Worm (Caenorhabditis elegans) whole organism, L4/young adult: ENCODE measurements around the gene sre-35.

Experiments used
- W03F9.2 ChIP-seq: fragments of 150-350 bp; optimal IDR thresholded peaks from 2 replicates; lab custom pipeline; 2014; ENCODE audit warnings: missing biosample characterization, missing genetic modification characterization
- dao-5 ChIP-seq: sonication (generic microtip); optimal IDR thresholded peaks from 2 replicates; lab custom pipeline; 2016; ENCODE audit warnings: missing genotype, missing genetic modification characterization, moderate library complexity, missing compliant biosample characterization
- him-1 ChIP-seq: sonication (generic microtip); optimal IDR thresholded peaks from 2 replicates; lab custom pipeline; 2016; ENCODE audit warnings: missing genotype, missing genetic modification reagents, missing genetic modification characterization, missing compliant biosample characterization

sre-35 gene

DNA sequence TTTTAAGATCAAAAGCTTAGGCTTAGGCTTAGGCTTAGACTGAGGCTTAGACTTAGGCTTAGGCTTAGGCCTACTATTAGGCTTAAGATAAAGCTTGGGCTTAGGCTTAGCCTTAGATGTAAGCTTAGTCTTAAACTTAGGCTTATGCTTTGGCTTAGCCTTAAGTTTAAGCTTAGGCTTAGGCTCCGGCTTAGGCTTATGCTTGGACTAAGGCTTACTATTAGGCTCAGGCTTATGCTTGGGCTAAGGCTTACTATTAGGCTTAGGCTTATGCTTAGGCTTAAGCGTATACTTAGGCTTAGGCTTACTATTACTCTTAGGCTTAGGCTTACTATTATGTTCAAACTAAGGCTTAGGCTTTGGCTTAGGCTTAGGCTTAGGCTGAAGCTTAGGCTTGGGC, 15.9 kb downstream of the sre-35 start:
- TF ChIP-seq W03F9.2 (no peak), dao-5 (tag; lab: Kevin White, UChicago) (no peak), him-1 (tag; lab: Kevin White, UChicago) (no peak)

- no peak for TF ChIP-seq W03F9.2
- no peak for TF ChIP-seq dao-5 (tag; lab: Kevin White, UChicago)
- no peak for TF ChIP-seq him-1 (tag; lab: Kevin White, UChicago)
Observed at ce11 chrII:12435202-12435872, 17.3 kb downstream of the sre-35 start.

ce11 chrII:12432356-12432755, 20.3 kb downstream of the sre-35 start, which contains the start of gene dct-12:
TSS of gene dct-12 (minus strand) at chrII:12432456.
- TF ChIP-seq him-1 (tag; lab: Kevin White, UChicago) (no peak), W03F9.2 (no peak), dao-5 (tag; lab: Kevin White, UChicago) (no peak)

DNA sequence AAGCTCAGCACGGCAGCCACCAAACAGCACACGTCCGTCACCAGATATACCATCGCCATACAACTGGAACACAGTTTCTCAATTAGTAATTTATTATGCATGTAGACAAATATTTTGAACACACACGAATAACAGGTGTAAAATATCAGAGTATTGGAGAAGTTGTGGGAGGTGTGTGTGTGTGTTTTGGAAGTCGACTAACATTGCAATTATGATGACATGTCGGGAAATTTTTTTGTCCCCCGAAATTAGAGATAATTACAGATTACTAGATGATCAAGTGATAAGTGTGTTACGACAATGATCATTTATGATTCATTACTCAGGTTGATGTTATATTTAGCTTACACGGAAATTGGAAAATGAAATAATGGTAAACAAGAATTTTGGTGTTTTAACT, 22.9 kb downstream of the sre-35 start, which contains the start of gene Y57A10C.8:
TSS of gene Y57A10C.8 (minus strand) at position 101 of the 400 bp plus-strand sequence.
- TF ChIP-seq him-1 (tag; lab: Kevin White, UChicago) (no peak), W03F9.2 (no peak), dao-5 (tag; lab: Kevin White, UChicago) (no peak)

ce11 chrII:12425644-12426222, 26.9 kb downstream of the sre-35 start, which contains the start of gene daf-22:
TSS of gene daf-22 (minus strand) at chrII:12425694.
- TF ChIP-seq W03F9.2 (peak; percentile 32), dao-5 (tag; lab: Kevin White, UChicago) (no peak), him-1 (tag; lab: Kevin White, UChicago) (no peak)

DNA sequence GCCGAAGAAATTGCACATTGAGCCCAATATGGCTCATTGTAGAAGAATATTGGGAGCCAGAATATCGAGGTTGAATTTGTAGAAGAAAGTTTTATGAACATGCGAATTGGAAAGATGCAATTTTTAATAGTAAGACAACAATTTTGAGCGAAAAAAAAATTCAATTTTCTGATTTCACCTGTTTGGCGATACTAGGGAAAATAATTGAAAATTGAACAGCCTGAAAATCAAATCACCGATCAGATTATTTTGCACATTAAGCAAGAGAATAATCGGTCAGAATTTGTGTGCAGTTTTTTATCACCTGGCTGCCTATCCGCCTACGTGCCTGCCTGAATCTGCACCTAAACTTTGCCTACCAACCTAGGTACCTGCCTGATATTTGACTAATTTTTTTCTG, 32.2 kb downstream of the sre-35 start, which contains the start of gene sre-26:
TSS of gene sre-26 (minus strand) at position 101 of the 400 bp plus-strand sequence.
- no peak for TF ChIP-seq dao-5 (tag; lab: Kevin White, UChicago)
- no peak for TF ChIP-seq W03F9.2
- TF ChIP-seq him-1 (tag; lab: Kevin White, UChicago) = no peak

ce11 chrII:12417996-12418395, 34.7 kb downstream of the sre-35 start:
- TF ChIP-seq W03F9.2 (no peak), him-1 (tag; lab: Kevin White, UChicago) (no peak), dao-5 (tag; lab: Kevin White, UChicago) (no peak)

ce11 chrII:12417514-12417913, 35.1 kb downstream of the sre-35 start, which contains the start of gene sre-27:
TSS of gene sre-27 (minus strand) at chrII:12417614.
- no peak for TF ChIP-seq him-1 (tag; lab: Kevin White, UChicago)
- TF ChIP-seq dao-5 (tag; lab: Kevin White, UChicago) = no peak
- TF ChIP-seq W03F9.2 = no peak

ce11 chrII:12414805-12415204, 37.8 kb downstream of the sre-35 start, which contains the start of gene Y57A10C.11:
TSS of gene Y57A10C.11 (minus strand) at chrII:12414905.
- no peak for TF ChIP-seq him-1 (tag; lab: Kevin White, UChicago)
- TF ChIP-seq W03F9.2 = no peak
- TF ChIP-seq dao-5 (tag; lab: Kevin White, UChicago) = no peak

DNA sequence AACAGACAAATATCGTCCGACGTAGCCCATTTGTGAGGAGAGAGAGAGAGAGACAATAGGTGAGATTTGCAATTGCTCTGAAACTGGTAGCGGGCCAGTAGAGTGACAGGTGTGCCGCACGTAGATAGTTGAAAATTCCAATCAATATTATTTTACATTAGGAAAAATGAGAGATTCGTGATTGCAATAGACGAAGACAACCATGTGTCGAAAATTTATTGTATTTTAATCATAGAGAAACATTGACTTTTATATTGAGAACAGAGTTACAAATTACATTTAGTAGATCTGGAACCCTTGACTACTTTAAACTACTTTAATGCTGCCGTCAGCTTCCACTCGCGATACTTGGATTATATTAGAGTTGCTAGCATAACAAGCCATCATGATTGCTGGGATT, 40.2 kb downstream of the sre-35 start, which contains the start of gene Y57A10C.1:
TSS of gene Y57A10C.1 (minus strand) at position 101 of the 400 bp plus-strand sequence.
- TF ChIP-seq dao-5 (tag; lab: Kevin White, UChicago) = no peak
- TF ChIP-seq W03F9.2 = no peak
- TF ChIP-seq him-1 (tag; lab: Kevin White, UChicago) = no peak

- TF ChIP-seq dao-5 (tag; lab: Kevin White, UChicago) (no peak), W03F9.2 (no peak), him-1 (tag; lab: Kevin White, UChicago) (no peak)
Observed at ce11 chrII:12410107-12410506, 42.5 kb downstream of the sre-35 start, which contains the start of gene F57G9.3. TSS of gene F57G9.3 (minus strand) at chrII:12410207.

ce11 chrII:12408717-12409116, 43.9 kb downstream of the sre-35 start, which contains the start of gene sre-31:
TSS of gene sre-31 (minus strand) at chrII:12408817.
- TF ChIP-seq W03F9.2 (no peak), dao-5 (tag; lab: Kevin White, UChicago) (no peak), him-1 (tag; lab: Kevin White, UChicago) (no peak)

DNA sequence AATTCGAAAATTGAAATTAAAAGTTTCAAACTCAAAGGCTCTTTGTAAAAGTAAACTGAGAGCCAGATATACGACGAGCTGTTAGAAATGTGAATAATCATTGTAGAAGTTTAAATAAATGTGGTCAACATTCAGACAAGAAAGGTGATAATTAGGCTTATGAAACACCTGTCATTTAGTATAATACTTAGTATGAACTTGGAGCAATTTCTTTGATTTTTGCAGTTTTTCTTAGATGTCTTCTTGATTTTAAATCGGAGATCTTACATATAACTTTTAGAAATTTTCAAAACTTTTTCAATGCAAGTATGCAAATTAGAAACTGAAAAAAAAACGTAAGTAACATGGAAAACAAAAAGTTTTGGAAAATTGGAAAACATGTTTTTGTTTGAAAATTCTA, 46.3 kb downstream of the sre-35 start, which contains the start of gene sre-30:
TSS of gene sre-30 (minus strand) at position 101 of the 400 bp plus-strand sequence.
- TF ChIP-seq dao-5 (tag; lab: Kevin White, UChicago) (no peak), him-1 (tag; lab: Kevin White, UChicago) (no peak), W03F9.2 (no peak)

DNA sequence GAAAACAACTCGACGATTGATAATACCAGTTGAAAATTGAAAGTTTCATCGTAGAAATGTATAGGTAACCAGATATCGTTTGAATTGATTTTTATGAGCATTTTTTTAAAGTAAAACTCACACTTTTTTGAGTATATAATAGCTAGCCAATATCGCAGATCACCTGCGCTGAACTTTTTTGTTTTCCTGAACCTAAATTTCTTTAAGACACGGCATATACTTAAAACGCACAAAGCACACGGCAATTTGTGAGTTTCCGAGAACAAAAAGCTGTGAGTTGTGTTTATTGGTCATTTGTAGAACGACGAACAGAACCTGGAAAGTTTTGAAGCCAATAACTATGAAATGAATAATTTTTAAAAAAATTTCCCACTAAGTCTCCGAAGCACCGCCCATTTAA, 50.9 kb downstream of the sre-35 start, which contains the start of gene sre-29:
TSS of gene sre-29 (minus strand) at position 101 of the 400 bp plus-strand sequence.
- no peak for TF ChIP-seq dao-5 (tag; lab: Kevin White, UChicago)
- TF ChIP-seq W03F9.2 = no peak
- no peak for TF ChIP-seq him-1 (tag; lab: Kevin White, UChicago)
